Worm (Caenorhabditis elegans): Measurements from ENCODE around the gene sru-26.

DNA sequence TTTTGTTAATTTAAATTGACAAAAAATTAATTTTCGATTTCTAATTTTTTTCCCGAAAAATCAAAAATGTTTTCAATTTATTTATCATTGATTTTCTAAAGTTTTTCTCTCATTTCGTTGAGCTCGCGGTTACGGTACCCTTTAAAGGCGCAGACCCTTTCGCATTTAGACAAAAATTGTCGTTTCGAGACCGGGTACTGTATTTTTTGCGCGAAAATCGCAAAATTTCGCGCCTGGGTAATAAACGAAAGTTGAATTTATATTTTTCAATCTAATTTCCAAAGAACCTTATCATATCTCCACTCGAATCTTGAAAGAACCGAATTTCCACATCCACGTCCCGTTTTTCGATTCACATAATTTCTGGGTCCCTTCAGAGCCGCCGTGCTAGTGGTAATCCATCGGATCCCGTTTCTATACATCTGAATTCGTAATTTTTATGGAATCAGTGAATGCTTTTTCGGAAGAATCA is 41.8 kb upstream of the sru-26 start, which contains the start of gene C25G4.3:
- TF ChIP-seq T22C8.4 (GFP tag; IDR thresholded peaks at IDR 0.05), result no peak
- no peak for TF ChIP-seq ztf-23 (GFP tag; IDR thresholded peaks at IDR 0.05)
- no peak for TF ChIP-seq tab-1 (GFP tag; IDR thresholded peaks at IDR 0.05)
- TF ChIP-seq ztf-29 (GFP tag; IDR thresholded peaks at IDR 0.05), result no peak
- no peak for TF ChIP-seq flt-1 (GFP tag; IDR thresholded peaks at IDR 0.05)
- no peak for TF ChIP-seq klf-2 (GFP tag; conservative IDR thresholded peaks at IDR 0.05)
- TF ChIP-seq med-1 (GFP tag; optimal IDR thresholded peaks at IDR 0.05; ENCODE audit: insufficient read depth), result no peak
- TF ChIP-seq ref-1 (GFP tag; conservative IDR thresholded peaks at IDR 0.05), result no peak

Measured in whole organism, midembryonic.